Worm (Caenorhabditis elegans): Measurements from ENCODE around the gene Y53G8AL.1.
"Not testable (repeated sequence)": the region's sequence is repeated elsewhere in the genome, so short reads cannot be mapped to it uniquely, and the experiment has no call there.

Gene Y53G8AL.1

DNA sequence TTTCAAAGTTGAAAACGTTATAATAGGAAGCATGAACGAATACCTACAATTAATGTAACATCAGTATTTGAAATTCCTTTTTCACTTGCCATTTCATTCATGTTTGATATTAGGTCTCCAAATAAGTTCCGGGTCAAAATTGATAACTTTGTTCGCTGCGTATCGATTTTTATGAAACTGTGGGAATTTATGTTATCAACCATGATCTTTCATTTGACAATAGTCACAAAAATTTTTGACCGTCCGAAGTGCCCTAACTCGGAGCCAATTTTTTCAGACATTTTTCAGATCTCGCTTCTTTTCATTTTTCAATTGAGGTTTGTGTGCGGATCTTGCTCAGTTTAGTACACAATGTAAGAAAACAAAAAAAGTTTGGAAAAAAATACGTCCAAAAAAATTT is 26.8 kb downstream of the Y53G8AL.1 start, which contains the start of gene Y53G8AM.6:
Y53G8AM.6 (minus strand) TSS at position 101 of the 400 bp plus-strand sequence.
- not testable (repeated sequence) for TF ChIP-seq mec-3 (tag; optimal IDR thresholded peaks at IDR 0.05; ENCODE audit: borderline replicate concordance); ceh-22 (tag; optimal IDR thresholded peaks at IDR 0.05); ets-4 (tag; optimal IDR thresholded peaks at IDR 0.05)

DNA sequence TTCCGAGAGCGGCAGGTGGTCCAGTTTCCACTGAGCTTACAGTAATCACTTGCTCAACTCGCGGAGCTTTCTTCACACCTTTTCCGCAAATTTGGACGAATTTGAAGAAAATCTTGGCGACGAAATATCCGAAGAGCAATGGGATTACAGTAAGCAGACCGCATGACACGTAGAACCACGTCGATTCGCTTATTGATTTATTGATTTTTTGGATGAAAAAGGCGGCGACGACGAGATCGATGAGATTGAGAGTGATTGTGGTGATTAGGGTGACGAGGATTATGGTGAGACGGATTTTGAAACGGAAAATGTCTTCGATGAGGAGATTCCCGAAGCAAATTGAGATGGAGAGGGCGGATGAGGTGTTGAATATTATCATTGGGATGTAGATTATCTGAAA is 30.8 kb downstream of the Y53G8AL.1 start:
- no peak for TF ChIP-seq pax-1 (tag; optimal IDR thresholded peaks at IDR 0.05)
- TF ChIP-seq lin-11 (tag; optimal IDR thresholded peaks at IDR 0.05) = no peak
- TF ChIP-seq fkh-10 (GFP tag; optimal IDR thresholded peaks at IDR 0.05) = no peak
- TF ChIP-seq madf-2 (tag; optimal IDR thresholded peaks at IDR 0.05) = no peak
- TF ChIP-seq ceh-48 (tag; optimal IDR thresholded peaks at IDR 0.05) = no peak
- TF ChIP-seq eyg-1 (tag; optimal IDR thresholded peaks at IDR 0.05) = no peak
- no peak for TF ChIP-seq ceh-45 (GFP tag; IDR thresholded peaks at IDR 0.05)
- no peak for TF ChIP-seq ceh-24 (tag; optimal IDR thresholded peaks at IDR 0.05)
- no peak for TF ChIP-seq ceh-19 (GFP tag; optimal IDR thresholded peaks at IDR 0.05)
- TF ChIP-seq pha-2 (tag; optimal IDR thresholded peaks at IDR 0.05) = no peak
- no peak for TF ChIP-seq F13H6.1 (tag; optimal IDR thresholded peaks at IDR 0.05)
- TF ChIP-seq fkh-6 (tag; optimal IDR thresholded peaks at IDR 0.05) = no peak
- no peak for TF ChIP-seq K09A11.1 (tag; optimal IDR thresholded peaks at IDR 0.05; ENCODE audit: insufficient read depth)

- TF ChIP-seq ttx-3 (tag; optimal IDR thresholded peaks at IDR 0.05) = no peak
- no peak for TF ChIP-seq pag-3 (tag; optimal IDR thresholded peaks at IDR 0.05; ENCODE audit: borderline replicate concordance)
- TF ChIP-seq elt-2 (tag; optimal IDR thresholded peaks at IDR 0.05) = no peak
- TF ChIP-seq ceh-22 (tag; optimal IDR thresholded peaks at IDR 0.05) = no peak
- no peak for TF ChIP-seq ceh-24 (tag; optimal IDR thresholded peaks at IDR 0.05)
These were observed 33.7 kb downstream of the Y53G8AL.1 start, which contains the start of gene Y53G8AM.7 for ce11 chrIII:3266602-3267001. Gene Y53G8AM.7 (minus strand): TSS chrIII:3266702.

- TF ChIP-seq ref-2 (tag; optimal IDR thresholded peaks at IDR 0.05) = peak; percentile 66
- TF ChIP-seq npax-4 (tag; optimal IDR thresholded peaks at IDR 0.05) = no peak
- TF ChIP-seq mec-3 (tag; optimal IDR thresholded peaks at IDR 0.05; ENCODE audit: borderline replicate concordance) = no peak
- TF ChIP-seq hlh-30 (tag; optimal IDR thresholded peaks at IDR 0.05; ENCODE audit: insufficient read depth) = peak; percentile 88
- TF ChIP-seq fkh-10 (GFP tag; optimal IDR thresholded peaks at IDR 0.05) = no peak
- TF ChIP-seq dve-1 (tag; optimal IDR thresholded peaks at IDR 0.05) = peak; percentile 45
- peak; percentile 79 for TF ChIP-seq unc-55 (GFP tag; optimal IDR thresholded peaks at IDR 0.05)
- TF ChIP-seq ztf-16 (tag; optimal IDR thresholded peaks at IDR 0.05) = peak; percentile 46
- peak; percentile 14 for TF ChIP-seq elt-2 (tag; optimal IDR thresholded peaks at IDR 0.05)
- no peak for TF ChIP-seq hlh-6 (tag; optimal IDR thresholded peaks at IDR 0.05)
- no peak for TF ChIP-seq sox-2 (GFP tag; IDR thresholded peaks at IDR 0.05)
- no peak for TF ChIP-seq C08G9.2 (tag; optimal IDR thresholded peaks at IDR 0.05)
- TF ChIP-seq ceh-18 (tag; optimal IDR thresholded peaks at IDR 0.05) = peak; percentile 79
- peak; percentile 33 for TF ChIP-seq sdc-2 (tag; optimal IDR thresholded peaks at IDR 0.05)
- no peak for TF ChIP-seq ceh-24 (tag; optimal IDR thresholded peaks at IDR 0.05)
- TF ChIP-seq ceh-30 (tag; optimal IDR thresholded peaks at IDR 0.05) = no peak
- TF ChIP-seq ceh-34 (tag; optimal IDR thresholded peaks at IDR 0.05) = peak; percentile 64
- TF ChIP-seq tbx-7 (tag; optimal IDR thresholded peaks at IDR 0.05) = no peak
- TF ChIP-seq hlh-8 (tag; optimal IDR thresholded peaks at IDR 0.05) = peak; percentile 4
- TF ChIP-seq madf-2 (tag; optimal IDR thresholded peaks at IDR 0.05) = peak; percentile 47
- TF ChIP-seq ceh-14 (tag; optimal IDR thresholded peaks at IDR 0.05) = peak; percentile 45
- no peak for TF ChIP-seq pax-1 (tag; optimal IDR thresholded peaks at IDR 0.05)
- TF ChIP-seq ama-1 (optimal IDR thresholded peaks at IDR 0.05) = no peak
- TF ChIP-seq pat-9 (tag; optimal IDR thresholded peaks at IDR 0.05) = no peak
- TF ChIP-seq ahr-1 (tag; optimal IDR thresholded peaks at IDR 0.05) = no peak
- TF ChIP-seq tbx-2 (tag; optimal IDR thresholded peaks at IDR 0.05) = peak; percentile 85
- TF ChIP-seq pha-4 (tag; optimal IDR thresholded peaks at IDR 0.05) = no peak
- no peak for TF ChIP-seq lin-11 (tag; optimal IDR thresholded peaks at IDR 0.05)
- peak; percentile 51 for TF ChIP-seq pros-1 (tag; optimal IDR thresholded peaks at IDR 0.05)
- peak; percentile 25 for TF ChIP-seq syd-9 (tag; optimal IDR thresholded peaks at IDR 0.05)
- peak; percentile 70 for TF ChIP-seq nfya-1 (tag; optimal IDR thresholded peaks at IDR 0.05)
- peak; percentile 18 for TF ChIP-seq C38D4.7 (GFP tag; optimal IDR thresholded peaks at IDR 0.05)
- TF ChIP-seq ceh-31 (tag; optimal IDR thresholded peaks at IDR 0.05) = peak; percentile 73
- no peak for TF ChIP-seq K02D7.2 (tag; optimal IDR thresholded peaks at IDR 0.05)
These were observed 38.8 kb downstream of the Y53G8AL.1 start for ce11 chrIII:3271682-3272081.

Measured in whole organism, late embryonic.